Fruit fly (Drosophila melanogaster): ENCODE measurements around the gene PDCD-5.
A peak's percentile ranks its signal among the peaks of the same experiment; 100 is the strongest.

Gene PDCD-5

DNA sequence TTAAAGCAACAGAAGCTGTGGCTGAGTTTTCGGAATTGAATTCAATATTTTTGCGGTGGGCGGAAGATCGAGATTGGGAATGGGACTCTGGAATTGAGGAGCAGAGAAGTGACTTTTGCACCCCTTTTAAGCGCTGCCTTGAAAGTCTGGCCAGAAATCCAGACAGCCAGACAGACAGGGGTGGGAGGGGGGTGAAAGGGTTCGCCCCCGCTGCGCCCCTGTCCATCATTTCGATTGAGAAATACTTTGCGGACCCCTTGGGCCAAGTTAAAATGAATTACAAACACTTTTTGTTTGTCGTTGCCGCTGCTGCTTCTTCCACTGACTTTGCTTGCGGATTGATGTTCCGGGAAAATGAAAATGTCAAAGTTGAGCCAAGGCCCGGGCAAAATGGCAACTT is 48.3 kb downstream of the PDCD-5 start:
- TF ChIP-seq fd59A (GFP tag; optimal IDR thresholded peaks at IDR 0.05) (no peak), CG9139 (GFP tag; optimal IDR thresholded peaks at IDR 0.05) (no peak), CG8319 (GFP tag; optimal IDR thresholded peaks at IDR 0.05) (no peak), eg (GFP tag; IDR thresholded peaks at IDR 0.05) (no peak), CG6792 (GFP tag; optimal IDR thresholded peaks at IDR 0.05) (no peak), CG10631 (GFP tag; optimal IDR thresholded peaks at IDR 0.05) (no peak), CG3032 (tag; optimal IDR thresholded peaks at IDR 0.05) (no peak), dac (GFP tag; optimal IDR thresholded peaks at IDR 0.05) (no peak), lz (GFP tag; optimal IDR thresholded peaks at IDR 0.05) (no peak), CG31627 (GFP tag; optimal IDR thresholded peaks at IDR 0.05) (no peak), Blimp-1 (GFP tag; optimal IDR thresholded peaks at IDR 0.05) (no peak), CG6808 (GFP tag; optimal IDR thresholded peaks at IDR 0.05) (no peak), OdsH (GFP tag; optimal IDR thresholded peaks at IDR 0.05) (no peak), CG8119 (GFP tag; IDR thresholded peaks at IDR 0.05) (no peak), Sox14 (GFP tag; optimal IDR thresholded peaks at IDR 0.05) (no peak)

DNA sequence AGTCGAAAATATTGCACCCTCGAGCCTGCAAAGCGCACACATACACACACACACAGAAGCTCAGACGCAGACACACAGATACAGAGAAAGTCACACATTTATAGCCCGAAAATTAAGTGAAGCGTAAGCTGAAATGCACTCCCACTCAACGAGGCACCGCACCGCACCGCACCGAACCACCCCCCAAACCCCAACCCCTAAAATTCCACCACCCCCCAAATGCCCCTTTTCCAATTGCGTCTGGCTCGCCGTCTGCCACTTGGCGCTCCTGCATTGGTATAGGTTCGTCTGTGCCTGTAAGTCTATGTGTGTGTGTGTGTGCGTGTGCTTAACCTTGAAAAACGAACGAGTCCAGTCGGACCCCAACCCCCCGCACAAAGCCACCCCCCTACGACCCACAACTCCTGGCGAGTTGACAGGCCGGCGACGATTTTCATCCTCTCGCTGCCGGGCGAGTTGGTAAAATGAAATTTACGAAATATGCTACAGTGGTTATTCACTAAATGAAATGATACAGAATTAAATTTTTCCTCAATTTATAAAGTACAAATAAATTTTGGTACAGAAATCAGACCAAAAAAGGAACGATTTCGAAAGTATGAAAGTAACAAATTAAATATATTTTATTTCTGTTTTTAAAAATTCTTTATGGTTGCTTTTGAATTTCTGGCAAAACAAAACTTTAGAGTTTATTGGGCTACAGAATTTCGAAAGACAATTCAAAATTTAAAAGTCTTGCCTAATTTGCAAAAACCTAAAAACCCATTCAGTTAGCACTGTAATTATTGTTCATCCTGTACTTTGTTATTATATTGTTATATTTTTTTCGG is 49.0 kb downstream of the PDCD-5 start:
- TF ChIP-seq spab (GFP tag; optimal IDR thresholded peaks at IDR 0.05), result peak; percentile 15
- no peak for TF ChIP-seq Hr4 (GFP tag; optimal IDR thresholded peaks at IDR 0.05)
- TF ChIP-seq cyc (GFP tag; optimal IDR thresholded peaks at IDR 0.05), result peak; percentile 63
- peak in 1 of 2 experiments; percentile 14 for TF ChIP-seq ss (GFP tag; optimal IDR thresholded peaks at IDR 0.05)
- TF ChIP-seq CG7368 (GFP tag; optimal IDR thresholded peaks at IDR 0.05), result no peak
- TF ChIP-seq OdsH (GFP tag; optimal IDR thresholded peaks at IDR 0.05), result peak; percentile 59
- TF ChIP-seq dsx (GFP tag; optimal IDR thresholded peaks at IDR 0.05; ENCODE audit: poor library complexity, severe bottlenecking), result peak; percentile 6
- TF ChIP-seq Eip75B (GFP tag; optimal IDR thresholded peaks at IDR 0.05), result peak; percentile 26
- no peak for TF ChIP-seq Hr38 (GFP tag; optimal IDR thresholded peaks at IDR 0.05)
- peak; percentile 32 for TF ChIP-seq CG3919 (GFP tag; optimal IDR thresholded peaks at IDR 0.05)
- TF ChIP-seq salr (GFP tag; optimal IDR thresholded peaks at IDR 0.05), result peak in 1 of 2 experiments; percentile 9
- TF ChIP-seq CG9139 (GFP tag; optimal IDR thresholded peaks at IDR 0.05), result no peak
- TF ChIP-seq CG34406 (GFP tag; optimal IDR thresholded peaks at IDR 0.05), result peak; percentile 57
- TF ChIP-seq Sox15 (GFP tag; optimal IDR thresholded peaks at IDR 0.05), result peak; percentile 42
- no peak for TF ChIP-seq fkh (GFP tag; optimal IDR thresholded peaks at IDR 0.05)
- peak; percentile 89 for TF ChIP-seq svp (GFP tag)
- TF ChIP-seq Sox14 (GFP tag; optimal IDR thresholded peaks at IDR 0.05), result peak; percentile 31
- peak; percentile 76 for TF ChIP-seq Met (GFP tag; optimal IDR thresholded peaks at IDR 0.05)
- no peak for TF ChIP-seq CG8119 (GFP tag; IDR thresholded peaks at IDR 0.05)
- TF ChIP-seq CG8632 (GFP tag; optimal IDR thresholded peaks at IDR 0.05), result peak; percentile 69
- TF ChIP-seq CG31627 (GFP tag; optimal IDR thresholded peaks at IDR 0.05), result peak; percentile 48
- TF ChIP-seq Hr39 (GFP tag; optimal IDR thresholded peaks at IDR 0.05), result peak; percentile 54
- TF ChIP-seq CG6808 (GFP tag; optimal IDR thresholded peaks at IDR 0.05), result no peak
- TF ChIP-seq acj6 (GFP tag; optimal IDR thresholded peaks at IDR 0.05), result peak; percentile 57
- TF ChIP-seq CG8319 (GFP tag; optimal IDR thresholded peaks at IDR 0.05), result no peak
- no peak for TF ChIP-seq dac (GFP tag; optimal IDR thresholded peaks at IDR 0.05)
- peak; percentile 62 for TF ChIP-seq Sox102F (GFP tag; optimal IDR thresholded peaks at IDR 0.05)
- TF ChIP-seq Ets21C (GFP tag; optimal IDR thresholded peaks at IDR 0.05), result peak; percentile 29
- no peak for TF ChIP-seq CG6276 (GFP tag; optimal IDR thresholded peaks at IDR 0.05)
- TF ChIP-seq Gug (GFP tag; IDR thresholded peaks at IDR 0.05), result no peak
- peak; percentile 23 for TF ChIP-seq vri (GFP tag; optimal IDR thresholded peaks at IDR 0.05)
- peak; percentile 34 for TF ChIP-seq lz (GFP tag; optimal IDR thresholded peaks at IDR 0.05)
- TF ChIP-seq CG3032 (tag; optimal IDR thresholded peaks at IDR 0.05), result no peak
- no peak for TF ChIP-seq CG32006 (GFP tag; optimal IDR thresholded peaks at IDR 0.05)
- TF ChIP-seq CG6854 (GFP tag; optimal IDR thresholded peaks at IDR 0.05), result no peak
- TF ChIP-seq CG4318 (GFP tag; optimal IDR thresholded peaks at IDR 0.05), result no peak
- peak; percentile 18 for TF ChIP-seq fd59A (GFP tag; optimal IDR thresholded peaks at IDR 0.05)
- peak; percentile 10 for TF ChIP-seq net (GFP tag; optimal IDR thresholded peaks at IDR 0.05)
- peak; percentile 89 for TF ChIP-seq Eip78C (GFP tag)
- TF ChIP-seq pdm3 (GFP tag; optimal IDR thresholded peaks at IDR 0.05), result peak; percentile 50
- TF ChIP-seq CG10631 (GFP tag; optimal IDR thresholded peaks at IDR 0.05), result peak; percentile 36
- peak; percentile 18 for TF ChIP-seq CG6792 (GFP tag; optimal IDR thresholded peaks at IDR 0.05)
- TF ChIP-seq CG15336 (GFP tag; IDR thresholded peaks at IDR 0.05), result no peak
- TF ChIP-seq Smox (GFP tag; optimal IDR thresholded peaks at IDR 0.05), result peak; percentile 65

Measured in whole organism, prepupa.